Worm (Caenorhabditis elegans) whole organism, mixed stage, embryonic: ENCODE measurements around the gene T09F5.10.

Experiments used
- M03D4.4 ChIP-seq: sonication (generic microtip); optimal IDR thresholded peaks from 2 replicates; lab custom pipeline; 2017; ENCODE audit warnings: mild to moderate bottlenecking, missing genetic modification characterization, missing compliant biosample characterization
- bed-3 ChIP-seq: fragments of 200-800 bp; sonication (Bioruptor generic); optimal IDR thresholded peaks from 3 replicates; lab custom pipeline; 2018; ENCODE audit warnings: mild to moderate bottlenecking, missing genetic modification characterization, moderate library complexity, missing compliant biosample characterization
- blmp-1 ChIP-seq: fragments of 150-350 bp; optimal IDR thresholded peaks from 2 replicates; lab custom pipeline; 2014; ENCODE audit warnings: missing biosample characterization, missing genetic modification characterization
- ceh-39 ChIP-seq: fragments of 150-350 bp; optimal IDR thresholded peaks from 2 replicates; lab custom pipeline; 2014; ENCODE audit warnings: missing biosample characterization, missing genetic modification characterization
- ceh-43 ChIP-seq: fragments of 200-800 bp; sonication (Bioruptor generic); optimal IDR thresholded peaks from 2 replicates; lab custom pipeline; 2018; ENCODE audit warnings: mild to moderate bottlenecking, missing genetic modification characterization, moderate library complexity, missing compliant biosample characterization
- ceh-83 ChIP-seq: fragments of 200-800 bp; sonication (Bioruptor generic); optimal IDR thresholded peaks from 2 replicates; lab custom pipeline; 2018; ENCODE audit warnings: mild to moderate bottlenecking, missing genetic modification characterization, missing compliant biosample characterization
- ces-1 ChIP-seq: fragments of 150-350 bp; optimal IDR thresholded peaks from 2 replicates; lab custom pipeline; 2014; ENCODE audit warnings: missing biosample characterization, missing genetic modification reagents, missing genetic modification characterization
- cnd-1 ChIP-seq: fragments of 200-800 bp; sonication (Bioruptor generic); optimal IDR thresholded peaks from 2 replicates; lab custom pipeline; 2018; ENCODE audit warnings: mild to moderate bottlenecking, missing genetic modification characterization, missing compliant biosample characterization
- drap-1 ChIP-seq: fragments of 200-800 bp; sonication (Bioruptor generic); optimal IDR thresholded peaks from 3 replicates; lab custom pipeline; 2018; ENCODE audit warnings: mild to moderate bottlenecking, missing genetic modification characterization, missing compliant biosample characterization
- elt-1 ChIP-seq: sonication (generic microtip); optimal IDR thresholded peaks from 2 replicates; lab custom pipeline; 2017; ENCODE audit warnings: missing genetic modification characterization, mild to moderate bottlenecking, missing compliant biosample characterization, antibody characterized with exemption, moderate library complexity, borderline replicate concordance; ENCODE audit not compliant: insufficient read depth
- elt-3 ChIP-seq: fragments of 150-350 bp; optimal IDR thresholded peaks from 2 replicates; lab custom pipeline; 2014; ENCODE audit warnings: missing biosample characterization, missing genetic modification characterization
- flh-1 ChIP-seq: fragments of 200-800 bp; sonication (Bioruptor generic); optimal IDR thresholded peaks from 2 replicates; lab custom pipeline; 2018; ENCODE audit warnings: mild to moderate bottlenecking, missing genetic modification characterization, moderate library complexity, missing compliant biosample characterization
- ham-2 ChIP-seq: fragments of 200-800 bp; sonication (Bioruptor generic); optimal IDR thresholded peaks from 2 replicates; lab custom pipeline; 2018; ENCODE audit warnings: mild to moderate bottlenecking, missing genetic modification characterization, missing compliant biosample characterization
- hlh-1 ChIP-seq: fragments of 150-350 bp; optimal IDR thresholded peaks from 2 replicates; lab custom pipeline; 2014; ENCODE audit warnings: missing biosample characterization, missing genetic modification reagents, missing genetic modification characterization
- lin-13 ChIP-seq: fragments of 150-350 bp; optimal IDR thresholded peaks from 2 replicates; lab custom pipeline; 2014; ENCODE audit warnings: missing biosample characterization, missing genetic modification characterization
- lin-32 ChIP-seq: fragments of 200-800 bp; sonication (Bioruptor generic); optimal IDR thresholded peaks from 2 replicates; lab custom pipeline; 2018; ENCODE audit warnings: mild to moderate bottlenecking, missing genetic modification characterization, missing compliant biosample characterization
- lsy-2 ChIP-seq: fragments of 150-350 bp; optimal IDR thresholded peaks from 2 replicates; lab custom pipeline; 2014; ENCODE audit warnings: missing biosample characterization, missing genetic modification characterization
- mep-1 ChIP-seq: fragments of 150-350 bp; optimal IDR thresholded peaks from 2 replicates; lab custom pipeline; 2017; ENCODE audit warnings: missing biosample characterization, missing genetic modification reagents, missing genetic modification characterization, inconsistent platforms
- mls-2 ChIP-seq: sonication (generic microtip); optimal IDR thresholded peaks from 2 replicates; lab custom pipeline; 2016; ENCODE audit warnings: mild to moderate bottlenecking, missing genetic modification characterization, moderate library complexity, missing compliant biosample characterization
- nhr-12 ChIP-seq: fragments of 150-350 bp; optimal IDR thresholded peaks from 2 replicates; lab custom pipeline; 2014; ENCODE audit warnings: missing biosample characterization, missing genetic modification characterization
- nhr-2 ChIP-seq: fragments of 150-350 bp; optimal IDR thresholded peaks from 2 replicates; lab custom pipeline; 2014; ENCODE audit warnings: missing biosample characterization, missing genetic modification characterization
- nhr-237 ChIP-seq: fragments of 150-350 bp; optimal IDR thresholded peaks from 2 replicates; lab custom pipeline; 2014; ENCODE audit warnings: missing biosample characterization, missing genetic modification characterization
- nhr-28 ChIP-seq: fragments of 150-350 bp; optimal IDR thresholded peaks from 2 replicates; lab custom pipeline; 2014; ENCODE audit warnings: missing biosample characterization, missing genetic modification characterization
- nhr-76 ChIP-seq: sonication (generic microtip); optimal IDR thresholded peaks from 2 replicates; lab custom pipeline; 2017; ENCODE audit warnings: missing biosample characterization, missing genetic modification characterization
- pha-4 ChIP-seq: fragments of 150-350 bp; optimal IDR thresholded peaks from 2 replicates; lab custom pipeline; 2018; ENCODE audit warnings: missing biosample characterization, missing genetic modification reagents, missing genetic modification characterization
- sem-2 ChIP-seq: fragments of 200-800 bp; sonication (Bioruptor generic); optimal IDR thresholded peaks from 2 replicates; lab custom pipeline; 2018; ENCODE audit warnings: mild to moderate bottlenecking, missing genetic modification characterization, missing compliant biosample characterization
- snpc-4 ChIP-seq: fragments of 150-350 bp; optimal IDR thresholded peaks from 2 replicates; lab custom pipeline; 2014; ENCODE audit warnings: missing biosample characterization, missing genetic modification characterization
- sptf-1 ChIP-seq: sonication (generic microtip); optimal IDR thresholded peaks from 2 replicates; lab custom pipeline; 2017; ENCODE audit warnings: mild to moderate bottlenecking, missing genetic modification characterization, moderate library complexity, missing compliant biosample characterization
- tbx-8 ChIP-seq: fragments of 200-800 bp; sonication (Bioruptor generic); optimal IDR thresholded peaks from 2 replicates; lab custom pipeline; 2018; ENCODE audit warnings: mild to moderate bottlenecking, missing genetic modification characterization, moderate library complexity, missing compliant biosample characterization
- unc-120 ChIP-seq: sonication (generic microtip); optimal IDR thresholded peaks from 2 replicates; lab custom pipeline; 2017; ENCODE audit warnings: missing genetic modification characterization, missing compliant biosample characterization; ENCODE audit not compliant: poor library complexity, severe bottlenecking
- unc-39 ChIP-seq: fragments of 150-350 bp; optimal IDR thresholded peaks from 2 replicates; lab custom pipeline; 2014; ENCODE audit warnings: missing biosample characterization, missing genetic modification characterization
- unc-62 ChIP-seq: fragments of 150-350 bp; optimal IDR thresholded peaks from 2 replicates; lab custom pipeline; 2014; ENCODE audit warnings: missing biosample characterization, missing genetic modification reagents, missing genetic modification characterization
- zip-8 ChIP-seq: fragments of 150-350 bp; optimal IDR thresholded peaks from 2 replicates; lab custom pipeline; 2014; ENCODE audit warnings: missing biosample characterization, missing genetic modification characterization
- ztf-11 ChIP-seq: fragments of 150-350 bp; optimal IDR thresholded peaks from 2 replicates; lab custom pipeline; 2014; ENCODE audit warnings: missing biosample characterization, missing genetic modification characterization

The T09F5.10 gene

DNA sequence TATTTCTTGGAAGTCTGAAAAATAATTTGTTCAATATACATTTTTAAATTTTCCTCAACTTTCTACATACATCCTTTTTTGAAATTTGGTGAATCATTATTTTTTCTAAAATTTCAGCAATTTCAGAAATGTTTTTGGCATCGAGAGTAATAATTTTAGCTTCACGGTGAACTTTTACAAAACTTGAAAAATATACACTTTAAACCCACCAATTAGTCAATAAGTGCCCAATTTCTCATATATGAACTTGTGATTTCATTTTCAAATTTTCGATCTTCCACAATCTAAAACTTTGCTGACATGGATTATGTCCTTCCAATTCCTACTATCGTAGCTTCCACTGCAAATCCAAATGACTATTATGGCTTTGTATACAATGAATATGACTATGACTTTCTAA is 43.8 kb downstream of the T09F5.10 start, which contains the start of gene srw-24:
TSS of gene srw-24 (plus strand) at position 301 of the 400 bp plus-strand sequence.
- TF ChIP-seq ztf-11 = no peak
- no peak for TF ChIP-seq unc-120 (tag; lab: Kevin White, UChicago)
- no peak for TF ChIP-seq pha-4 (tag; lab: Kevin White, UChicago)
- no peak for TF ChIP-seq cnd-1 (tag; lab: Kevin White, UChicago)
- TF ChIP-seq mls-2 = no peak
- TF ChIP-seq zip-8 (tag; lab: Kevin White, UChicago) = no peak
- no peak for TF ChIP-seq elt-1 (tag; lab: Kevin White, UChicago)
- no peak for TF ChIP-seq tbx-8 (GFP tag; lab: Kevin White, UChicago)
- TF ChIP-seq sem-2 (GFP tag; lab: Kevin White, UChicago) = no peak
- TF ChIP-seq ceh-39 = no peak
- no peak for TF ChIP-seq flh-1
- no peak for TF ChIP-seq snpc-4 (tag; lab: Kevin White, UChicago)
- TF ChIP-seq lin-32 (GFP tag; lab: Kevin White, UChicago) = no peak
- no peak for TF ChIP-seq drap-1 (GFP tag; lab: Kevin White, UChicago)
- TF ChIP-seq nhr-12 (tag; lab: Kevin White, UChicago) = no peak
- no peak for TF ChIP-seq mep-1
- no peak for TF ChIP-seq elt-3 (tag; lab: Kevin White, UChicago)
- TF ChIP-seq nhr-76 (tag; lab: Kevin White, UChicago) = no peak
- TF ChIP-seq unc-62 (GFP tag; lab: Kevin White, UChicago) = no peak

DNA sequence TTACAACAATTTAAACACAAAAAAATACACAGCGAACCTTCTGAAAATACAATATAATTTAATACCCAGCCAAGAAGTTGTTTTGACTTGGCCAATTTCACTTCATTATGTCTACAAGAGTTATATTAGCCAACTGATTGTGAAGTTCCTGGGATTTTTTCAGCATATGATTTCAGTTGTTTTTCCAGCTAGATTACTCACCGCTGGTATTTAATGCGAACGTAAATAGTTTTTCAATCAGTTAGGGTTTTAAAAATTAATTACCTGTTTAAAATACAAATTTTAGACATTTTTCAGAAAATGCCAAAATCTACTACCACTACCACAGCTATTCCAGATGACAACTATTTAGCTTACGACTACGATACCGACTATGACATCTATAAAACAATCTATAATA is 45.8 kb downstream of the T09F5.10 start, which contains the start of gene srw-14:
TSS of gene srw-14 (plus strand) at position 301 of the 400 bp plus-strand sequence.
- no peak for TF ChIP-seq ceh-43 (GFP tag; lab: Kevin White, UChicago)
- TF ChIP-seq lin-13 (tag; lab: Kevin White, UChicago) = no peak
- no peak for TF ChIP-seq M03D4.4
- no peak for TF ChIP-seq drap-1 (GFP tag; lab: Kevin White, UChicago)
- no peak for TF ChIP-seq unc-120 (tag; lab: Kevin White, UChicago)
- TF ChIP-seq nhr-76 (tag; lab: Kevin White, UChicago) = no peak
- TF ChIP-seq mep-1 = no peak
- no peak for TF ChIP-seq cnd-1 (tag; lab: Kevin White, UChicago)
- no peak for TF ChIP-seq tbx-8 (GFP tag; lab: Kevin White, UChicago)
- no peak for TF ChIP-seq lin-32 (GFP tag; lab: Kevin White, UChicago)
- no peak for TF ChIP-seq lsy-2 (tag; lab: Kevin White, UChicago)
- TF ChIP-seq unc-62 (GFP tag; lab: Kevin White, UChicago) = no peak
- TF ChIP-seq mls-2 = no peak
- no peak for TF ChIP-seq blmp-1
- TF ChIP-seq ham-2 (GFP tag; lab: Kevin White, UChicago) = no peak
- no peak for TF ChIP-seq hlh-1 (tag; lab: Kevin White, UChicago)
- TF ChIP-seq sptf-1 (tag; lab: Kevin White, UChicago) = no peak
- TF ChIP-seq nhr-237 (tag; lab: Kevin White, UChicago) = no peak
- no peak for TF ChIP-seq nhr-2 (tag; lab: Kevin White, UChicago)
- no peak for TF ChIP-seq bed-3 (GFP tag; lab: Kevin White, UChicago)

DNA sequence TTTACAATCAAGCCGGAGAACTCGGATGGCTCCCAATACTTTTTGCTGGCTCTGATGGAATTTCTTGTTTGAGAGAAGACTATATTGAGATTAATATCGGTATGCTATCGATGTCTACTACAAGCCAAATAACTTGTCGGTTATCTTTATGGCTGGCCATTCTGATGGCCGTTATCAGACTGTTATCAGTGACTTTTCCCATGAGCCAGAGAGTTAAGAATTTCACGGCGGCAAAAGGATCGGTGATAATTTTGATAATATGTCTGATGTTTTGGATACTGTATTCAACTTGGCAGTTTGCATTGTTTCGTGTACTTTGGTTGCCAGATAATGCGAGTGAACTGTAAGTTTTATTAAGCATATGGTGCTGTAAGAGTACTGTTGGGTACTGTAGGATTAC is 46.3 kb downstream of the T09F5.10 start:
- TF ChIP-seq blmp-1 = no peak
- TF ChIP-seq sem-2 (GFP tag; lab: Kevin White, UChicago) = no peak
- TF ChIP-seq M03D4.4 = no peak
- TF ChIP-seq zip-8 (tag; lab: Kevin White, UChicago) = no peak
- TF ChIP-seq hlh-1 (tag; lab: Kevin White, UChicago) = no peak
- TF ChIP-seq flh-1 = no peak
- TF ChIP-seq tbx-8 (GFP tag; lab: Kevin White, UChicago) = no peak
- TF ChIP-seq unc-120 (tag; lab: Kevin White, UChicago) = no peak
- TF ChIP-seq nhr-2 (tag; lab: Kevin White, UChicago) = no peak
- TF ChIP-seq lin-13 (tag; lab: Kevin White, UChicago) = no peak
- no peak for TF ChIP-seq pha-4 (tag; lab: Kevin White, UChicago)
- no peak for TF ChIP-seq nhr-28 (tag; lab: Kevin White, UChicago)
- TF ChIP-seq ceh-43 (GFP tag; lab: Kevin White, UChicago) = no peak
- TF ChIP-seq bed-3 (GFP tag; lab: Kevin White, UChicago) = no peak
- no peak for TF ChIP-seq mep-1
- TF ChIP-seq lin-32 (GFP tag; lab: Kevin White, UChicago) = no peak
- no peak for TF ChIP-seq drap-1 (GFP tag; lab: Kevin White, UChicago)
- no peak for TF ChIP-seq nhr-12 (tag; lab: Kevin White, UChicago)
- no peak for TF ChIP-seq snpc-4 (tag; lab: Kevin White, UChicago)

DNA sequence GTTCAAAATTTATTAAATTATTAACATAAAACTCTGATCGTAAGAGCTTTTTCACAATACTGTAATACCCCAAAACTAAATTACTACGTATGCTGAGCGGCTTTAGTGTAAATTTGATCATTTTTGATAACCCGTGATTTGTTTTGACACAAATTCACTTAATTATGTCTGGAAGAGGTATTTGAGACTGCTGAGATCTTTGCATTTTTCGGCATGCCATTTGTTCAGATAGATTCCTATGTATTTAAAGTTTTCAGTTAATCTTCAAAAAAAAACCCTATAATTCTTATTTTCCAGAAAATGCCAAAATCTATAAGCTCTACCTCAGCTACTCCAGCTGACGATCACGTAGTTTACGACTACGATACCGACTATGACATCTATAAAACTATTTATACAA is 50.4 kb downstream of the T09F5.10 start, which contains the start of gene srw-15:
TSS of gene srw-15 (plus strand) at position 301 of the 400 bp plus-strand sequence.
- TF ChIP-seq lin-32 (GFP tag; lab: Kevin White, UChicago) (no peak), hlh-1 (tag; lab: Kevin White, UChicago) (no peak), nhr-2 (tag; lab: Kevin White, UChicago) (no peak), sptf-1 (tag; lab: Kevin White, UChicago) (no peak), unc-39 (no peak), zip-8 (tag; lab: Kevin White, UChicago) (no peak), drap-1 (GFP tag; lab: Kevin White, UChicago) (no peak), nhr-237 (tag; lab: Kevin White, UChicago) (no peak), ceh-83 (GFP tag; lab: Kevin White, UChicago) (no peak), lsy-2 (tag; lab: Kevin White, UChicago) (no peak), ham-2 (GFP tag; lab: Kevin White, UChicago) (no peak), elt-3 (tag; lab: Kevin White, UChicago) (no peak), ces-1 (no peak), snpc-4 (tag; lab: Kevin White, UChicago) (no peak), elt-1 (tag; lab: Kevin White, UChicago) (no peak), unc-120 (tag; lab: Kevin White, UChicago) (no peak)
